Fruit fly (Drosophila melanogaster) whole organism: Measurements from ENCODE around the gene Top2.

Experiments used
- CG8478 ChIP-seq: fragments of >200 bp; optimal IDR thresholded peaks from 2 replicates; lab custom pipeline; 2018; ENCODE audit warnings: inconsistent platforms
- Dll ChIP-seq: fragments of >200 bp; optimal IDR thresholded peaks from 2 replicates; lab custom pipeline; 2017
- psq ChIP-seq: fragments of >200 bp; optimal IDR thresholded peaks from 2 replicates; lab custom pipeline; 2017

dm6 chr2L:19442627-19443026 lies 10.7 kb downstream of the Top2 start, which contains the start of gene CG10237:
- TF ChIP-seq Dll (lab: Kevin White, UChicago) (no peak), CG8478 (lab: Kevin White, UChicago) (no peak), psq (lab: Kevin White, UChicago) (no peak)
